Fruit fly (Drosophila melanogaster) whole organism, embryonic: ENCODE measurements around the gene Coa8.
A peak's percentile ranks its signal among the peaks of the same experiment; 100 is the strongest.

Source experiments
- CG10209 ChIP-seq: fragments of 200-800 bp; sonication (Bioruptor generic); optimal IDR thresholded peaks from 3 replicates; lab custom pipeline; 2017; ENCODE audit warnings: missing biosample characterization, mild to moderate bottlenecking, missing genetic modification characterization, missing genetic modification reagents
- CG10462 ChIP-seq: fragments of 200-800 bp; sonication (Bioruptor generic); optimal IDR thresholded peaks from 2 replicates; lab custom pipeline; 2016; ENCODE audit warnings: missing biosample characterization, missing genetic modification characterization
- CG10543 ChIP-seq: fragments of 200-800 bp; sonication (Bioruptor generic); optimal IDR thresholded peaks from 3 replicates; lab custom pipeline; 2017; ENCODE audit warnings: missing biosample characterization, mild to moderate bottlenecking, missing genetic modification characterization, moderate library complexity
- CG12071 ChIP-seq: fragments of 200-800 bp; sonication (Bioruptor generic); optimal IDR thresholded peaks from 3 replicates; lab custom pipeline; 2018; ENCODE audit warnings: missing biosample characterization, mild to moderate bottlenecking, missing genetic modification characterization
- CG12299 ChIP-seq: fragments of 200-800 bp; sonication (Bioruptor generic); optimal IDR thresholded peaks from 2 replicates; lab custom pipeline; 2018; ENCODE audit warnings: missing biosample characterization, mild to moderate bottlenecking, missing genetic modification characterization
- CG12659 ChIP-seq: fragments of 200-800 bp; sonication (Bioruptor generic); optimal IDR thresholded peaks from 3 replicates; lab custom pipeline; 2017; ENCODE audit warnings: mild to moderate bottlenecking, missing biosample characterization, missing genetic modification reagents, missing genetic modification characterization
- CG13296 ChIP-seq: fragments of 200-800 bp; sonication (Bioruptor generic); optimal IDR thresholded peaks from 3 replicates; lab custom pipeline; 2018; ENCODE audit warnings: missing biosample characterization, mild to moderate bottlenecking, missing genetic modification characterization
- CG13894 ChIP-seq: fragments of 200-800 bp; sonication (Bioruptor generic); optimal IDR thresholded peaks from 3 replicates; lab custom pipeline; 2018; ENCODE audit warnings: missing biosample characterization, mild to moderate bottlenecking, missing genetic modification characterization, moderate library complexity
- CG17568 ChIP-seq: fragments of 200-800 bp; sonication (Bioruptor generic); optimal IDR thresholded peaks from 2 replicates; lab custom pipeline; 2018; ENCODE audit warnings: missing biosample characterization, mild to moderate bottlenecking, missing genetic modification characterization, moderate library complexity
- CG17829 ChIP-seq: fragments of 200-800 bp; optimal IDR thresholded peaks from 2 replicates; lab custom pipeline; 2019; ENCODE audit warnings: missing biosample characterization, mild to moderate bottlenecking, missing genetic modification characterization, moderate library complexity
- CG34422 ChIP-seq: fragments of 200-800 bp; sonication (Bioruptor generic); IDR thresholded peaks from 3 replicates; pipeline ENCODE4 v1.3.6; 2022; ENCODE audit warnings: missing biosample characterization, missing genetic modification characterization
- CG3838 ChIP-seq: fragments of 200-800 bp; sonication (Bioruptor generic); optimal IDR thresholded peaks from 3 replicates; lab custom pipeline; 2016; ENCODE audit warnings: missing biosample characterization, missing genetic modification characterization
- CG7271 ChIP-seq: fragments of 200-800 bp; sonication (Bioruptor generic); optimal IDR thresholded peaks from 2 replicates; lab custom pipeline; 2018; ENCODE audit warnings: missing biosample characterization, mild to moderate bottlenecking, missing genetic modification characterization, moderate library complexity
- CG7839 ChIP-seq: fragments of 200-800 bp; sonication (Bioruptor generic); optimal IDR thresholded peaks from 3 replicates; lab custom pipeline; 2018; ENCODE audit warnings: missing biosample characterization, mild to moderate bottlenecking, missing genetic modification characterization, moderate library complexity
- CG7987 ChIP-seq: fragments of 200-800 bp; sonication (Bioruptor generic); optimal IDR thresholded peaks from 2 replicates; lab custom pipeline; 2018; ENCODE audit warnings: missing biosample characterization, mild to moderate bottlenecking, missing genetic modification characterization, moderate library complexity
- CG8388 ChIP-seq: fragments of 200-800 bp; sonication (Bioruptor generic); optimal IDR thresholded peaks from 2 replicates; lab custom pipeline; 2019; ENCODE audit warnings: missing biosample characterization, mild to moderate bottlenecking, missing genetic modification characterization, moderate library complexity
- CG8944 ChIP-seq: fragments of 200-800 bp; sonication (Bioruptor generic); optimal IDR thresholded peaks from 3 replicates; lab custom pipeline; 2016; ENCODE audit warnings: missing biosample characterization, missing genetic modification characterization
- CG9817 ChIP-seq: fragments of 200-800 bp; sonication (Bioruptor generic); optimal IDR thresholded peaks from 2 replicates; lab custom pipeline; 2018; ENCODE audit warnings: missing biosample characterization, mild to moderate bottlenecking, missing genetic modification characterization, moderate library complexity
- CkIIα-i1 ChIP-seq: fragments of 200-800 bp; sonication (Bioruptor generic); IDR thresholded peaks from 2 replicates; pipeline ENCODE4 v1.3.6; 2022; ENCODE audit warnings: missing biosample characterization, missing genetic modification characterization
- Dfd ChIP-seq, 2 experiments: fragments of >200 bp; optimal IDR thresholded peaks; 2 replicates each; lab custom pipeline; 2017; ENCODE audit warnings: missing biosample characterization in 2 of 2, missing genetic modification characterization in 2 of 2
- Elba2 ChIP-seq: fragments of 200-800 bp; sonication (Bioruptor generic); optimal IDR thresholded peaks from 3 replicates; lab custom pipeline; 2016; ENCODE audit warnings: missing biosample characterization, missing genetic modification characterization
- Ets65A ChIP-seq: fragments of 200-800 bp; sonication (Bioruptor generic); peaks from one replicate; lab custom pipeline; 2016; ENCODE audit warnings: missing biosample characterization, missing genetic modification characterization
- HmgZ ChIP-seq: fragments of 200-800 bp; sonication (Bioruptor generic); optimal IDR thresholded peaks from 2 replicates; lab custom pipeline; 2018; ENCODE audit warnings: missing biosample characterization, mild to moderate bottlenecking, missing genetic modification characterization
- Max ChIP-seq: fragments of 200-800 bp; sonication (Bioruptor generic); optimal IDR thresholded peaks from 2 replicates; lab custom pipeline; 2016; ENCODE audit warnings: missing biosample characterization, mild to moderate bottlenecking, missing genetic modification characterization
- Mrtf ChIP-seq: fragments of 200-800 bp; sonication (Bioruptor generic); IDR thresholded peaks from 3 replicates; pipeline ENCODE4 v1.3.6; 2022; ENCODE audit warnings: missing biosample characterization, missing genetic modification characterization
- Stat92E ChIP-seq, 3 experiments: fragments of >200 bp in 2 of 3; fragments of 200-800 bp in 1 of 3; sonication (Bioruptor generic) in 1 of 3; optimal IDR thresholded peaks; 2 replicates each; lab custom pipeline; 2017 to 2019; ENCODE audit warnings: missing biosample characterization in 3 of 3, missing genetic modification characterization in 3 of 3, mild to moderate bottlenecking in 1 of 3, moderate library complexity in 1 of 3
- aop ChIP-seq: fragments of 200-800 bp; sonication (Bioruptor generic); IDR thresholded peaks from 2 replicates; pipeline ENCODE4 v1.3.6; 2022; ENCODE audit warnings: missing biosample characterization, missing genetic modification characterization
- cas ChIP-seq: fragments of 200-800 bp; sonication (Bioruptor generic); IDR thresholded peaks from 2 replicates; pipeline ENCODE4 v1.3.6; 2022; ENCODE audit warnings: missing biosample characterization, missing genetic modification characterization
- chn ChIP-seq: fragments of 200-800 bp; sonication (Bioruptor generic); optimal IDR thresholded peaks from 2 replicates; lab custom pipeline; 2016; ENCODE audit warnings: missing biosample characterization, missing genetic modification characterization
- crp ChIP-seq, 2 experiments: fragments of 200-800 bp; sonication (Bioruptor generic); optimal IDR thresholded peaks; 2 replicates in 1 of 2; 3 replicates in 1 of 2; lab custom pipeline; 2017; ENCODE audit warnings: missing biosample characterization in 2 of 2, missing genetic modification characterization in 2 of 2, mild to moderate bottlenecking in 1 of 2, moderate library complexity in 1 of 2
- dmrt11E ChIP-seq: fragments of 200-800 bp; sonication (Bioruptor generic); optimal IDR thresholded peaks from 3 replicates; lab custom pipeline; 2018; ENCODE audit warnings: missing biosample characterization, mild to moderate bottlenecking, missing genetic modification characterization, moderate library complexity
- dysf ChIP-seq: fragments of 200-800 bp; sonication (Bioruptor generic); IDR thresholded peaks from 3 replicates; pipeline ENCODE4 v1.3.6; 2022; ENCODE audit warnings: missing biosample characterization, missing genetic modification characterization
- gfzf ChIP-seq: fragments of 200-800 bp; sonication (Bioruptor generic); optimal IDR thresholded peaks from 2 replicates; lab custom pipeline; 2016; ENCODE audit warnings: missing biosample characterization, mild to moderate bottlenecking, missing genetic modification characterization, moderate library complexity
- ken ChIP-seq: fragments of 200-800 bp; sonication (Bioruptor generic); IDR thresholded peaks from 3 replicates; pipeline ENCODE4 v1.3.6; 2022; ENCODE audit warnings: missing biosample characterization, missing genetic modification characterization
- nerfin-2 ChIP-seq: fragments of 200-800 bp; sonication (Bioruptor generic); IDR thresholded peaks from 2 replicates; pipeline ENCODE4 v1.3.6; 2022; ENCODE audit warnings: missing biosample characterization, missing genetic modification characterization; ENCODE audit not compliant: partially characterized antibody
- onecut ChIP-seq: fragments of 200-800 bp; sonication (Bioruptor generic); IDR thresholded peaks from 2 replicates; pipeline ENCODE4 v1.3.6; 2022; ENCODE audit warnings: missing biosample characterization, missing genetic modification characterization
- pan ChIP-seq, 4 experiments: fragments of >200 bp in 3 of 4; fragments of 200-800 bp in 1 of 4; sonication (Bioruptor generic) in 1 of 4; optimal IDR thresholded peaks in 3 of 4; IDR thresholded peaks in 1 of 4; 2 replicates each; pipeline versions ENCODE4 v1.3.6 to Lab custom; 2017 to 2022; ENCODE audit warnings: missing biosample characterization in 2 of 4, missing genetic modification characterization in 2 of 4, mixed read lengths in 1 of 4
- pita ChIP-seq: fragments of 200-800 bp; sonication (Bioruptor generic); optimal IDR thresholded peaks from 2 replicates; lab custom pipeline; 2017; ENCODE audit warnings: missing biosample characterization, mild to moderate bottlenecking, missing genetic modification characterization
- psq ChIP-seq: fragments of 200-800 bp; sonication (Bioruptor generic); optimal IDR thresholded peaks from 2 replicates; lab custom pipeline; 2017; ENCODE audit warnings: missing biosample characterization, missing genetic modification characterization
- rib ChIP-seq: fragments of 200-800 bp; sonication (Bioruptor generic); IDR thresholded peaks from 2 replicates; pipeline ENCODE4 v1.3.6; 2022; ENCODE audit warnings: missing biosample characterization, missing genetic modification characterization
- schlank ChIP-seq: fragments of 200-800 bp; sonication (Bioruptor generic); optimal IDR thresholded peaks from 2 replicates; lab custom pipeline; 2018; ENCODE audit warnings: missing biosample characterization, mild to moderate bottlenecking, missing genetic modification characterization
- sisA ChIP-seq: fragments of 200-800 bp; sonication (Bioruptor generic); IDR thresholded peaks from 2 replicates; pipeline ENCODE4 v1.3.6; 2022; ENCODE audit warnings: missing biosample characterization, missing genetic modification characterization
- sqz ChIP-seq: fragments of 200-800 bp; sonication (Bioruptor generic); optimal IDR thresholded peaks from 3 replicates; lab custom pipeline; 2018; ENCODE audit warnings: missing biosample characterization, mild to moderate bottlenecking, missing genetic modification characterization
- stc ChIP-seq: fragments of 200-800 bp; sonication (Bioruptor generic); IDR thresholded peaks from 2 replicates; pipeline ENCODE4 v1.3.6; 2022; ENCODE audit warnings: missing biosample characterization, missing genetic modification characterization
- tio ChIP-seq: fragments of 200-800 bp; sonication (Bioruptor generic); optimal IDR thresholded peaks from 2 replicates; lab custom pipeline; 2017; ENCODE audit warnings: missing biosample characterization, missing genetic modification characterization, inconsistent platforms
- tll ChIP-seq, 2 experiments: fragments of 200-800 bp in 1 of 2; fragments of >200 bp in 1 of 2; sonication (Bioruptor generic) in 1 of 2; optimal IDR thresholded peaks; 2 replicates each; lab custom pipeline; 2017 to 2019; ENCODE audit warnings: missing biosample characterization in 2 of 2, missing genetic modification characterization in 2 of 2, mild to moderate bottlenecking in 1 of 2, moderate library complexity in 1 of 2
- tna ChIP-seq: fragments of 200-800 bp; sonication (Bioruptor generic); IDR thresholded peaks from 2 replicates; pipeline ENCODE4 v1.3.6; 2022; ENCODE audit warnings: missing biosample characterization, missing genetic modification characterization; ENCODE audit not compliant: partially characterized antibody
- trem ChIP-seq: fragments of 200-800 bp; optimal IDR thresholded peaks from 3 replicates; lab custom pipeline; 2019; ENCODE audit warnings: missing biosample characterization, mild to moderate bottlenecking, missing genetic modification characterization, moderate library complexity
- z ChIP-seq: fragments of 200-800 bp; sonication (Bioruptor generic); IDR thresholded peaks from 3 replicates; pipeline ENCODE4 v1.3.6; 2022; ENCODE audit warnings: missing biosample characterization, missing genetic modification characterization
- zf30C ChIP-seq: fragments of 200-800 bp; sonication (Bioruptor generic); optimal IDR thresholded peaks from 3 replicates; lab custom pipeline; 2018; ENCODE audit warnings: missing biosample characterization, mild to moderate bottlenecking, missing genetic modification characterization

Gene Coa8

dm6 chrX:1889926-1890325 is 9.8 kb downstream of the Coa8 start, which contains the start of the genes trr and mRpL16 (continued):
- TF ChIP-seq CG13296 (no peak), stc (GFP tag; lab: Robert Waterston, UW) (no peak), CG12659 (GFP tag; lab: Kevin White, UChicago) (peak; percentile 84), psq (GFP tag; lab: Kevin White, UChicago) (no peak), CG9817 (tag; lab: Kevin White, UChicago) (peak; percentile 50), aop (GFP tag; lab: Robert Waterston, UW) (no peak), CG17568 (GFP tag; lab: Kevin White, UChicago) (no peak), CG10462 (no peak), Mrtf (GFP tag; lab: Robert Waterston, UW) (no peak), tll (GFP tag; optimal IDR thresholded peaks at IDR 0.05; lab: Kevin White, UChicago) (no peak), chn (GFP tag; lab: Kevin White, UChicago) (peak; percentile 20), cas (GFP tag; lab: Robert Waterston, UW) (no peak), CG10543 (no peak), Max (no peak), tio (GFP tag; lab: Kevin White, UChicago) (no peak), CG13894 (tag; lab: Kevin White, UChicago) (no peak), Ets65A (GFP tag; lab: Kevin White, UChicago) (peak; percentile 86), Dfd (GFP tag; optimal IDR thresholded peaks at IDR 0.05; lab: Kevin White, UChicago) (no peak), rib (GFP tag; lab: Robert Waterston, UW) (no peak), sisA (no peak), ken (0 out of 3 replicates have a peak, but pooled peaks have one; percentile 10), CG34422 (GFP tag; lab: Robert Waterston, UW) (peak; percentile 64; the same call in 1 of the 3 replicates), CkIIα-i1 (GFP tag; lab: Robert Waterston, UW) (no peak), pan (optimal IDR thresholded peaks at IDR 0.05; lab: Kevin White, UChicago) (no peak), pan (GFP tag; optimal IDR thresholded peaks at IDR 0.05 in 1 of 2, IDR thresholded peaks at IDR 0.05 in 1 of 2) (no peak), CG8944 (GFP tag; lab: Kevin White, UChicago) (no peak), HmgZ (peak; percentile 31), CG12071 (GFP tag; lab: Kevin White, UChicago) (no peak), CG10209 (no peak), dmrt11E (tag; lab: Kevin White, UChicago) (peak; percentile 31), crp (GFP tag; optimal IDR thresholded peaks at IDR 0.05; lab: Kevin White, UChicago) (peak in 1 of 2 experiments; percentile 24), CG8388 (peak; percentile 26), CG7271 (peak; percentile 14), pita (GFP tag; lab: Kevin White, UChicago) (no peak), Stat92E (GFP tag; optimal IDR thresholded peaks at IDR 0.05; lab: Kevin White, UChicago) (no peak), nerfin-2 (GFP tag; lab: Robert Waterston, UW) (peak; percentile 51; the same call in 1 of the 2 replicates), onecut (GFP tag; lab: Robert Waterston, UW) (no peak), dysf (peak; percentile 47; the same call in 1 of the 3 replicates), zf30C (no peak), CG7839 (tag; lab: Kevin White, UChicago) (no peak), CG3838 (GFP tag; lab: Kevin White, UChicago) (no peak), Elba2 (GFP tag; lab: Kevin White, UChicago) (no peak), trem (peak; percentile 83), CG17829 (tag; lab: Kevin White, UChicago) (peak; percentile 71), sqz (GFP tag; lab: Kevin White, UChicago) (no peak), CG7987 (no peak), gfzf (peak; percentile 75), z (GFP tag; lab: Robert Waterston, UW) (no peak), CG12299 (tag; lab: Kevin White, UChicago) (peak; percentile 39), schlank (tag; lab: Kevin White, UChicago) (no peak), tna (GFP tag; lab: Robert Waterston, UW) (no peak)
